Worm (Caenorhabditis elegans) whole organism, young adult: Measurements from ENCODE around the gene lonp-2.

Experiments
- Y79H2A.3 ChIP-seq: fragments of 200-800 bp; sonication (Bioruptor generic); conservative IDR thresholded peaks from 2 replicates; pipeline ENCODE4 v1.3.6; 2022; ENCODE audit warnings: missing genetic modification reagents, missing genetic modification characterization, missing compliant biosample characterization
- bed-2 ChIP-seq: fragments of 200-800 bp; sonication (Bioruptor generic); IDR thresholded peaks from 2 replicates; pipeline ENCODE4 v1.3.6; 2022; ENCODE audit warnings: missing genetic modification reagents, missing genetic modification characterization, missing compliant biosample characterization
- ccch-3 ChIP-seq: fragments of 200-800 bp; sonication (Bioruptor generic); optimal IDR thresholded peaks from 2 replicates; lab custom pipeline; 2018; ENCODE audit warnings: mild to moderate bottlenecking, missing genetic modification characterization, missing compliant biosample characterization
- madf-3 ChIP-seq: fragments of 200-800 bp; sonication (Bioruptor generic); IDR thresholded peaks from 2 replicates; pipeline ENCODE4 v1.3.6; 2022; ENCODE audit warnings: missing genetic modification reagents, missing genetic modification characterization, missing compliant biosample characterization
- nfyb-1 ChIP-seq: fragments of 200-800 bp; sonication (Bioruptor generic); IDR thresholded peaks from 2 replicates; pipeline ENCODE4 v1.3.6; 2022; ENCODE audit warnings: missing genetic modification reagents, missing genetic modification characterization, missing compliant biosample characterization
- rec-8 ChIP-seq, 2 experiments: sonication (generic microtip); optimal IDR thresholded peaks; 2 replicates each; lab custom pipeline; 2016; ENCODE audit warnings: mild to moderate bottlenecking in 2 of 2, missing genetic modification characterization in 2 of 2, missing genetic modification reagents in 2 of 2, missing genotype in 2 of 2, missing biosample characterization in 1 of 2, missing compliant biosample characterization in 1 of 2, moderate library complexity in 1 of 2
- repo-1 ChIP-seq: sonication (generic microtip); optimal IDR thresholded peaks from 2 replicates; lab custom pipeline; 2017; ENCODE audit warnings: mild to moderate bottlenecking, missing genetic modification characterization, missing compliant biosample characterization
- unc-62 ChIP-seq: fragments of 150-350 bp; optimal IDR thresholded peaks from 2 replicates; lab custom pipeline; 2014; ENCODE audit warnings: missing biosample characterization, missing genetic modification reagents, missing genetic modification characterization
- ztf-6 ChIP-seq: fragments of 200-800 bp; sonication (Bioruptor generic); IDR thresholded peaks from 2 replicates; pipeline ENCODE4 v1.3.6; 2022; ENCODE audit warnings: missing genetic modification reagents, missing genetic modification characterization, missing compliant biosample characterization

- 0 out of 2 replicates have a peak, but pooled peaks have one; percentile 16 for TF ChIP-seq nfyb-1
- no peak for TF ChIP-seq bed-2 (GFP tag; lab: Robert Waterston, UW)
- no peak for TF ChIP-seq ztf-6 (GFP tag; lab: Robert Waterston, UW)
- TF ChIP-seq unc-62 (GFP tag; lab: Kevin White, UChicago), result no peak
- TF ChIP-seq Y79H2A.3 (GFP tag; lab: Robert Waterston, UW), result no peak
- TF ChIP-seq madf-3, result no peak
- no peak for TF ChIP-seq rec-8 (tag; optimal IDR thresholded peaks at IDR 0.05; lab: Kevin White, UChicago)
- TF ChIP-seq ccch-3, result no peak
- no peak for TF ChIP-seq repo-1 (tag; lab: Kevin White, UChicago)
These were observed 45.9 kb downstream of the lonp-2 start for ce11 chrIII:12153514-12153913.
